Worm (Caenorhabditis elegans) whole organism, early embryonic: Measurements from ENCODE around the gene F19B10.6.

ENCODE experiments used
- B0310.2 ChIP-seq: sonication (generic microtip); optimal IDR thresholded peaks from 2 replicates; lab custom pipeline; 2016; ENCODE audit warnings: mild to moderate bottlenecking, missing genetic modification characterization, missing compliant biosample characterization
- aly-1 ChIP-seq: sonication (generic microtip); optimal IDR thresholded peaks from 2 replicates; lab custom pipeline; 2016; ENCODE audit warnings: missing genetic modification characterization, missing compliant biosample characterization
- ama-1 ChIP-seq: fragments of 150-350 bp; optimal IDR thresholded peaks from 2 replicates; lab custom pipeline; 2014
- ceh-36 ChIP-seq: sonication (generic microtip); optimal IDR thresholded peaks from 2 replicates; lab custom pipeline; 2016; ENCODE audit warnings: missing genetic modification characterization, inconsistent platforms, missing compliant biosample characterization
- flt-1 ChIP-seq: fragments of 200-800 bp; sonication (Bioruptor generic); IDR thresholded peaks from 2 replicates; pipeline ENCODE4 v1.3.6; 2022; ENCODE audit warnings: missing genetic modification characterization, missing compliant biosample characterization
- pes-1 ChIP-seq: fragments of 200-800 bp; sonication (Bioruptor generic); IDR thresholded peaks from 2 replicates; pipeline ENCODE4 v1.3.6; 2022; ENCODE audit warnings: missing genetic modification reagents, missing genetic modification characterization, missing compliant biosample characterization

ce11 chrII:3694664-3695063 lies 31.0 kb upstream of the F19B10.6 start, which contains the start of gene srx-102:
- TF ChIP-seq B0310.2 (tag; lab: Kevin White, UChicago) (no peak), flt-1 (GFP tag; lab: Robert Waterston, UW) (no peak), pes-1 (GFP tag; lab: Robert Waterston, UW) (no peak), ama-1 (lab: Kevin White, UChicago) (no peak), ceh-36 (no peak), aly-1 (no peak)
